Fruit fly (Drosophila melanogaster) whole organism, embryonic: ENCODE measurements around the gene CG43800.

ENCODE experiments used
- Abd-B ChIP-seq: fragments of 200-800 bp; sonication (Bioruptor generic); optimal IDR thresholded peaks from 2 replicates; lab custom pipeline; 2018; ENCODE audit warnings: missing biosample characterization, mild to moderate bottlenecking, missing genetic modification characterization, moderate library complexity
- Bteb2 ChIP-seq: fragments of 200-800 bp; sonication (Bioruptor generic); optimal IDR thresholded peaks from 2 replicates; lab custom pipeline; 2016; ENCODE audit warnings: missing biosample characterization, missing genetic modification characterization
- CG11398 ChIP-seq: fragments of 200-800 bp; sonication (Bioruptor generic); optimal IDR thresholded peaks from 2 replicates; lab custom pipeline; 2016; ENCODE audit warnings: missing biosample characterization, missing genetic modification characterization
- CG11504 ChIP-seq: fragments of 200-800 bp; sonication (Bioruptor generic); optimal IDR thresholded peaks from 3 replicates; lab custom pipeline; 2019; ENCODE audit warnings: missing biosample characterization, mild to moderate bottlenecking, missing genetic modification characterization, moderate library complexity
- CG11695 ChIP-seq: fragments of 200-800 bp; sonication (Bioruptor generic); IDR thresholded peaks from 3 replicates; pipeline ENCODE4 v1.3.6; 2022; ENCODE audit warnings: missing biosample characterization, missing genetic modification characterization
- CG11723 ChIP-seq: fragments of 200-800 bp; sonication (Bioruptor generic); optimal IDR thresholded peaks from 2 replicates; lab custom pipeline; 2017; ENCODE audit warnings: missing biosample characterization, mild to moderate bottlenecking, missing genetic modification characterization
- CG12104 ChIP-seq: fragments of 200-800 bp; sonication (Bioruptor generic); optimal IDR thresholded peaks from 3 replicates; lab custom pipeline; 2016; ENCODE audit warnings: missing biosample characterization, missing genetic modification characterization
- CG12155 ChIP-seq: fragments of 200-800 bp; sonication (Bioruptor generic); optimal IDR thresholded peaks from 3 replicates; lab custom pipeline; 2016; ENCODE audit warnings: missing biosample characterization, missing genetic modification characterization
- CG1529 ChIP-seq: fragments of 200-800 bp; sonication (Bioruptor generic); optimal IDR thresholded peaks from 3 replicates; lab custom pipeline; 2018; ENCODE audit warnings: missing biosample characterization, missing genetic modification characterization
- CG17361 ChIP-seq: fragments of 200-800 bp; sonication (Bioruptor generic); IDR thresholded peaks from 3 replicates; pipeline ENCODE4 v1.3.6; 2022; ENCODE audit warnings: missing biosample characterization, missing genetic modification characterization
- CG18764 ChIP-seq: fragments of 200-800 bp; sonication (Bioruptor generic); optimal IDR thresholded peaks from 3 replicates; lab custom pipeline; 2016; ENCODE audit warnings: missing biosample characterization, missing genetic modification characterization
- CG3281 ChIP-seq: fragments of 200-800 bp; sonication (Bioruptor generic); optimal IDR thresholded peaks from 3 replicates; lab custom pipeline; 2017; ENCODE audit warnings: missing biosample characterization, mild to moderate bottlenecking, missing genetic modification characterization
- CG34422 ChIP-seq: fragments of 200-800 bp; sonication (Bioruptor generic); IDR thresholded peaks from 3 replicates; pipeline ENCODE4 v1.3.6; 2022; ENCODE audit warnings: missing biosample characterization, missing genetic modification characterization
- CG4707 ChIP-seq: fragments of 200-800 bp; sonication (Bioruptor generic); optimal IDR thresholded peaks from 2 replicates; lab custom pipeline; 2018; ENCODE audit warnings: missing biosample characterization, mild to moderate bottlenecking, missing genetic modification characterization, moderate library complexity
- CG6813 ChIP-seq: fragments of 200-800 bp; sonication (Bioruptor generic); optimal IDR thresholded peaks from 2 replicates; lab custom pipeline; 2017; ENCODE audit warnings: missing biosample characterization, missing genetic modification characterization, mild to moderate bottlenecking, moderate library complexity, missing genetic modification reagents
- CG7357 ChIP-seq: fragments of 200-800 bp; sonication (Bioruptor generic); IDR thresholded peaks from 3 replicates; pipeline ENCODE4 v1.3.6; 2022; ENCODE audit warnings: missing biosample characterization, missing genetic modification characterization
- CG8944 ChIP-seq: fragments of 200-800 bp; sonication (Bioruptor generic); optimal IDR thresholded peaks from 3 replicates; lab custom pipeline; 2016; ENCODE audit warnings: missing biosample characterization, missing genetic modification characterization
- CG9817 ChIP-seq: fragments of 200-800 bp; sonication (Bioruptor generic); optimal IDR thresholded peaks from 2 replicates; lab custom pipeline; 2018; ENCODE audit warnings: missing biosample characterization, mild to moderate bottlenecking, missing genetic modification characterization, moderate library complexity
- CG9876 ChIP-seq: fragments of 200-800 bp; sonication (Bioruptor generic); optimal IDR thresholded peaks from 2 replicates; lab custom pipeline; 2016; ENCODE audit warnings: missing biosample characterization, missing genetic modification characterization
- ERR ChIP-seq: fragments of 200-800 bp; sonication (Bioruptor generic); optimal IDR thresholded peaks from 2 replicates; lab custom pipeline; 2016; ENCODE audit warnings: missing biosample characterization, missing genetic modification characterization
- Gsc ChIP-seq: fragments of 200-800 bp; sonication (Bioruptor generic); IDR thresholded peaks from 2 replicates; pipeline ENCODE4 v1.3.6; 2022; ENCODE audit warnings: missing biosample characterization, missing genetic modification characterization
- HLH54F ChIP-seq: fragments of 200-800 bp; sonication (Bioruptor generic); optimal IDR thresholded peaks from 3 replicates; lab custom pipeline; 2016; ENCODE audit warnings: missing biosample characterization, missing genetic modification characterization
- Hr51 ChIP-seq, 2 experiments: fragments of 200-800 bp; sonication (Bioruptor generic); optimal IDR thresholded peaks; 2 replicates in 1 of 2; 3 replicates in 1 of 2; lab custom pipeline; 2016 to 2018; ENCODE audit warnings: missing biosample characterization in 2 of 2, missing genetic modification characterization in 2 of 2, mild to moderate bottlenecking in 1 of 2, moderate library complexity in 1 of 2
- Hsf ChIP-seq: fragments of 200-800 bp; sonication (Bioruptor generic); optimal IDR thresholded peaks from 3 replicates; lab custom pipeline; 2016; ENCODE audit warnings: missing biosample characterization, missing genetic modification characterization
- Kr ChIP-seq: fragments of 200-800 bp; sonication (Bioruptor generic); optimal IDR thresholded peaks from 2 replicates; lab custom pipeline; 2017; ENCODE audit warnings: missing biosample characterization, mild to moderate bottlenecking, missing genetic modification characterization
- Lim3 ChIP-seq: fragments of 200-800 bp; sonication (Bioruptor generic); IDR thresholded peaks from 2 replicates; pipeline ENCODE4 v1.3.6; 2022; ENCODE audit warnings: missing biosample characterization, missing genetic modification characterization
- Neu2 ChIP-seq: fragments of 200-800 bp; sonication (Bioruptor generic); optimal IDR thresholded peaks from 3 replicates; lab custom pipeline; 2016; ENCODE audit warnings: missing biosample characterization, missing genetic modification characterization, borderline replicate concordance
- Spps ChIP-seq: fragments of 200-800 bp; sonication (Bioruptor generic); optimal IDR thresholded peaks from 2 replicates; lab custom pipeline; 2018; ENCODE audit warnings: missing biosample characterization, mild to moderate bottlenecking, missing genetic modification characterization
- Xbp1 ChIP-seq: fragments of 200-800 bp; sonication (Bioruptor generic); optimal IDR thresholded peaks from 3 replicates; lab custom pipeline; 2016; ENCODE audit warnings: missing biosample characterization, mild to moderate bottlenecking, missing genetic modification characterization
- ab ChIP-seq: fragments of 200-800 bp; sonication (Bioruptor generic); optimal IDR thresholded peaks from 2 replicates; lab custom pipeline; 2016; ENCODE audit warnings: missing biosample characterization, missing genetic modification characterization
- ap ChIP-seq: fragments of 200-800 bp; sonication (Bioruptor generic); IDR thresholded peaks from 2 replicates; pipeline ENCODE4 v1.3.6; 2022; ENCODE audit warnings: missing biosample characterization, missing genetic modification characterization
- ase ChIP-seq: fragments of 200-800 bp; sonication (Bioruptor generic); IDR thresholded peaks from 3 replicates; pipeline ENCODE4 v1.3.6; 2022; ENCODE audit warnings: missing biosample characterization, missing genetic modification characterization
- az2 ChIP-seq: fragments of 200-800 bp; sonication (Bioruptor generic); optimal IDR thresholded peaks from 3 replicates; lab custom pipeline; 2016; ENCODE audit warnings: missing biosample characterization, missing genetic modification characterization
- br ChIP-seq: fragments of >200 bp; optimal IDR thresholded peaks from 2 replicates; lab custom pipeline; 2017
- bsh ChIP-seq, 2 experiments: fragments of 200-800 bp; sonication (Bioruptor generic); optimal IDR thresholded peaks; 2 replicates each; lab custom pipeline; 2017 to 2018; ENCODE audit warnings: mild to moderate bottlenecking in 2 of 2, missing biosample characterization in 2 of 2, missing genetic modification characterization in 2 of 2, moderate library complexity in 1 of 2
- crol ChIP-seq: fragments of 200-800 bp; sonication (Bioruptor generic); IDR thresholded peaks from 2 replicates; pipeline ENCODE4 v1.3.6; 2022; ENCODE audit warnings: missing biosample characterization, missing genetic modification characterization
- en ChIP-seq: fragments of 200-800 bp; sonication (Bioruptor generic); optimal IDR thresholded peaks from 2 replicates; lab custom pipeline; 2016; ENCODE audit warnings: missing biosample characterization, missing genetic modification characterization
- eyg ChIP-seq: fragments of 200-800 bp; sonication (Bioruptor generic); optimal IDR thresholded peaks from 3 replicates; lab custom pipeline; 2016; ENCODE audit warnings: missing biosample characterization, missing genetic modification characterization
- ftz-f1 ChIP-seq: fragments of 200-800 bp; sonication (Bioruptor generic); optimal IDR thresholded peaks from 2 replicates; lab custom pipeline; 2016; ENCODE audit warnings: missing biosample characterization, missing genetic modification characterization
- gce ChIP-seq: fragments of 200-800 bp; sonication (Bioruptor generic); IDR thresholded peaks from 3 replicates; pipeline ENCODE4 v1.3.6; 2022; ENCODE audit warnings: missing biosample characterization, missing genetic modification characterization
- gro ChIP-seq: fragments of 200-800 bp; sonication (Bioruptor generic); optimal IDR thresholded peaks from 2 replicates; lab custom pipeline; 2016; ENCODE audit warnings: missing biosample characterization, missing genetic modification characterization
- hb ChIP-seq: fragments of 200-800 bp; sonication (Bioruptor generic); IDR thresholded peaks from 3 replicates; pipeline ENCODE4 v1.3.6; 2022; ENCODE audit warnings: missing biosample characterization, missing genetic modification characterization; ENCODE audit not compliant: partially characterized antibody
- hth ChIP-seq: fragments of >200 bp; optimal IDR thresholded peaks from 2 replicates; lab custom pipeline; 2017; ENCODE audit warnings: inconsistent platforms
- jumu ChIP-seq: fragments of 200-800 bp; sonication (Bioruptor generic); optimal IDR thresholded peaks from 3 replicates; lab custom pipeline; 2016; ENCODE audit warnings: missing biosample characterization, missing genetic modification characterization
- nerfin-2 ChIP-seq: fragments of 200-800 bp; sonication (Bioruptor generic); IDR thresholded peaks from 2 replicates; pipeline ENCODE4 v1.3.6; 2022; ENCODE audit warnings: missing biosample characterization, missing genetic modification characterization; ENCODE audit not compliant: partially characterized antibody
- otp ChIP-seq: fragments of 200-800 bp; sonication (Bioruptor generic); IDR thresholded peaks from 3 replicates; pipeline ENCODE4, ENCODE4 v1.3.6; 2022; ENCODE audit warnings: missing biosample characterization, missing genetic modification characterization
- pb ChIP-seq: fragments of 200-800 bp; sonication (Bioruptor generic); optimal IDR thresholded peaks from 3 replicates; lab custom pipeline; 2016; ENCODE audit warnings: missing biosample characterization, missing genetic modification characterization
- ro ChIP-seq: fragments of 200-800 bp; sonication (Bioruptor generic); IDR thresholded peaks from 2 replicates; pipeline ENCODE4 v1.3.6; 2022; ENCODE audit warnings: missing biosample characterization, missing genetic modification characterization
- sd ChIP-seq: fragments of 200-800 bp; sonication (Bioruptor generic); optimal IDR thresholded peaks from 3 replicates; lab custom pipeline; 2018; ENCODE audit warnings: missing biosample characterization, mild to moderate bottlenecking, missing genetic modification characterization, moderate library complexity
- seq ChIP-seq: fragments of 200-800 bp; sonication (Bioruptor generic); IDR thresholded peaks from 2 replicates; pipeline ENCODE4 v1.3.6; 2022; ENCODE audit warnings: missing biosample characterization, missing genetic modification characterization
- slbo ChIP-seq: fragments of 200-800 bp; sonication (Bioruptor generic); IDR thresholded peaks from 2 replicates; pipeline ENCODE4 v1.3.6; 2022; ENCODE audit warnings: missing biosample characterization, missing genetic modification characterization
- tin ChIP-seq: fragments of 200-800 bp; sonication (Bioruptor generic); optimal IDR thresholded peaks from 3 replicates; lab custom pipeline; 2016; ENCODE audit warnings: missing biosample characterization, missing genetic modification characterization
- zfh1 ChIP-seq: fragments of 200-800 bp; sonication (Bioruptor generic); IDR thresholded peaks from 3 replicates; pipeline ENCODE4 v1.3.6; 2022; ENCODE audit warnings: missing biosample characterization, missing genetic modification characterization

CG43800 gene

dm6 chr2L:7199635-7200110 lies 32.9 kb downstream of the CG43800 start (continued):
- TF ChIP-seq gce (GFP tag; lab: Robert Waterston, UW) (no peak), CG1529 (GFP tag; lab: Kevin White, UChicago) (no peak), CG11504 (peak; percentile 6), seq (GFP tag; lab: Robert Waterston, UW) (0 out of 2 replicates have a peak, but pooled peaks have one; percentile 18), nerfin-2 (no peak), CG8944 (GFP tag; lab: Kevin White, UChicago) (no peak), CG9876 (GFP tag; lab: Kevin White, UChicago) (no peak), ftz-f1 (no peak), az2 (no peak), Xbp1 (GFP tag; lab: Kevin White, UChicago) (no peak), ro (no peak), CG3281 (GFP tag; lab: Kevin White, UChicago) (no peak), Hr51 (GFP tag; optimal IDR thresholded peaks at IDR 0.05; lab: Kevin White, UChicago) (no peak), Kr (GFP tag; lab: Kevin White, UChicago) (no peak), otp (GFP tag; lab: Robert Waterston, UW) (no peak), Spps (tag; lab: Kevin White, UChicago) (no peak), hb (GFP tag; lab: Robert Waterston, UW) (no peak), HLH54F (GFP tag; lab: Kevin White, UChicago) (no peak), zfh1 (GFP tag; lab: Robert Waterston, UW) (0 out of 3 replicates have a peak, but pooled peaks have one; percentile 22), CG34422 (GFP tag; lab: Robert Waterston, UW) (0 out of 3 replicates have a peak, but pooled peaks have one; percentile 23), ab (GFP tag; lab: Kevin White, UChicago) (no peak), tin (GFP tag; lab: Kevin White, UChicago) (no peak), ap (GFP tag; lab: Robert Waterston, UW) (no peak), sd (tag; lab: Kevin White, UChicago) (peak; percentile 46), slbo (no peak), ERR (GFP tag; lab: Kevin White, UChicago) (no peak), crol (peak; percentile 66), ase (GFP tag; lab: Robert Waterston, UW) (no peak), pb (GFP tag; lab: Kevin White, UChicago) (no peak), eyg (GFP tag; lab: Kevin White, UChicago) (no peak), CG11695 (GFP tag; lab: Robert Waterston, UW) (no peak), gro (GFP tag; lab: Kevin White, UChicago) (no peak), br (lab: Kevin White, UChicago) (no peak), CG9817 (no peak), Lim3 (GFP tag; lab: Robert Waterston, UW) (no peak), CG4707 (GFP tag; lab: Kevin White, UChicago) (no peak), CG18764 (no peak), Hsf (no peak), Neu2 (no peak), CG12104 (GFP tag; lab: Kevin White, UChicago) (no peak), CG11398 (GFP tag; lab: Kevin White, UChicago) (no peak), en (GFP tag; lab: Kevin White, UChicago) (no peak), Gsc (GFP tag; lab: Robert Waterston, UW) (no peak), CG7357 (no peak), CG6813 (GFP tag; lab: Kevin White, UChicago) (no peak), CG12155 (no peak), Bteb2 (GFP tag; lab: Kevin White, UChicago) (no peak), bsh (GFP tag; optimal IDR thresholded peaks at IDR 0.05; lab: Kevin White, UChicago) (peak in 1 of 2 experiments; percentile 38), hth (lab: Kevin White, UChicago) (no peak), CG11723 (no peak), Abd-B (GFP tag; lab: Kevin White, UChicago) (no peak), jumu (GFP tag; lab: Kevin White, UChicago) (no peak), CG17361 (GFP tag; lab: Robert Waterston, UW) (no peak)
